Fruit fly (Drosophila melanogaster) Kc167 (cell line): ENCODE measurements around the gene Acyp.

Experiments used
- Myc ChIP-seq: fragments of >200 bp; optimal IDR thresholded peaks from 2 replicates; lab custom pipeline; 2017; ENCODE audit warnings: missing external identifiers
- Sin3A ChIP-seq: fragments of >200 bp; optimal IDR thresholded peaks from 2 replicates; lab custom pipeline; 2018; ENCODE audit warnings: missing external identifiers
- h ChIP-seq: fragments of >200 bp; optimal IDR thresholded peaks from 3 replicates; lab custom pipeline; 2018; ENCODE audit warnings: missing external identifiers
- insv ChIP-seq: fragments of >200 bp; optimal IDR thresholded peaks from 3 replicates; lab custom pipeline; 2018; ENCODE audit warnings: missing external identifiers
- psq ChIP-seq: fragments of >200 bp; optimal IDR thresholded peaks from 2 replicates; lab custom pipeline; 2017; ENCODE audit warnings: missing external identifiers
- ttk ChIP-seq: sonication (Bioruptor generic); optimal IDR thresholded peaks from 2 replicates; lab custom pipeline; 2017; ENCODE audit warnings: missing external identifiers

The Acyp gene

DNA sequence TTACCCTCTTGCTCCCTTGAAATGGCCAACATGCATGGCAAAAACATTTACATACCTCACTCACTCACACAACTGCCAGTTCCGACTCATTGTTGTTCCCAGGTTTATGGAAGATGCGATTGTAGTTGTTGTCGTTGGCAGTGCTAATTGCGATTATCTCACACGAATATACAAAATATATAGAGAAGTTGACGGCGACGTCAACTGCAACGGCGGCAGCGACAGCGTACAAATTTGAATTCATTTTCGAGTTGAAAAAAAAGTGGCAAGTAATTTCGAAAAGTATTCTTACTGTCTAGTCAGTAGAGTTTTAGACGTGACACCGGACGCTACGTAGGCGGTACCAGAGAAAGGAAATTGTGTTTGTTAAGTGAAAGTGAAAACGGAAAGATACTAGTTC is 2.5 kb downstream of the Acyp start, which contains the start of gene Ance-3:
TSS of gene Ance-3 (plus strand) at position 301 of the 400 bp plus-strand sequence.
- TF ChIP-seq insv (no peak), Myc (no peak), h (lab: Kevin White, UChicago) (no peak), Sin3A (lab: Kevin White, UChicago) (no peak), ttk (no peak), psq (lab: Kevin White, UChicago) (no peak)

dm6 chr2L:13923453-13923852 is 11.6 kb downstream of the Acyp start, which contains the start of gene Vajk1:
Gene Vajk1, minus strand, starts transcription at chr2L:13923553.
- TF ChIP-seq Sin3A (lab: Kevin White, UChicago) (no peak), h (lab: Kevin White, UChicago) (no peak), ttk (no peak), insv (no peak), psq (lab: Kevin White, UChicago) (no peak), Myc (no peak)

DNA sequence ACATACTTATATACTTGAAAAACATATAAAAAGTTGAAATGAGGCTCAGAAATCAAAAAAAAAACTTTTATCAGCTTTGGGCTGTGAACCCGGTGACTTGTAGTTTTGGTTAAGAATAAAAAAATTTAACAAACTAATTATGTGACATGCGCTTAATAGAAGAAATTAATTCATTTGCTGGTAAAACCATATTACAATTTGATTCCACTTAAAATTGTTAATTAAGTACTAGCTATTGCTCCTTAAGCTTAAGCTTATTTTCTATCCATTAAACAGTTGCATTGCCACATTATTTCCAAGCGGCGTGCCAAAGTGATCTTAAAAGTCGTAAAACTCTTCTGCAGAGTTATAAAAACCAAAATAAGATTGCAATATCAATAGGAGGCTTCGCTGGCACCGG is 12.1 kb downstream of the Acyp start:
- TF ChIP-seq h (lab: Kevin White, UChicago), result no peak
- no peak for TF ChIP-seq Sin3A (lab: Kevin White, UChicago)
- TF ChIP-seq insv, result no peak
- TF ChIP-seq Myc, result no peak
- no peak for TF ChIP-seq psq (lab: Kevin White, UChicago)

DNA sequence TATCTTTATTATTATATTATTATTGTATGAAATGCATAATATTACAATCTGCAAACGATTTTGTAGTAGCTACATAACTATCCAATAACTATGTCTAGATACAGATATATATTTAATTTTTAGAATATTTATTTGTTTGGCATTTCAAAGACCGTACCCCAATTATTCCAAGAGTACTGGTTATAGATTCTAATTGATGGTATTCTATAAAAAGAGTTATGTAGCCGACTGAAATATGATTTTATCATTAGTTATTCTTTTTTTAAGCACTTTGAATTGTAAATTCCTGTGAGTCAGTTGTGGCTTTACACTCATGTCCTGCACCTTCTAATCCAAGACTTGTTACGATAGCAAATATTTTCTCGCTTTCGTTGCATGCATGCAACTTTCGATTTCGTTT is 13.8 kb downstream of the Acyp start:
- TF ChIP-seq ttk (no peak), Myc (no peak), Sin3A (lab: Kevin White, UChicago) (no peak), insv (no peak), psq (lab: Kevin White, UChicago) (no peak), h (lab: Kevin White, UChicago) (no peak)

DNA sequence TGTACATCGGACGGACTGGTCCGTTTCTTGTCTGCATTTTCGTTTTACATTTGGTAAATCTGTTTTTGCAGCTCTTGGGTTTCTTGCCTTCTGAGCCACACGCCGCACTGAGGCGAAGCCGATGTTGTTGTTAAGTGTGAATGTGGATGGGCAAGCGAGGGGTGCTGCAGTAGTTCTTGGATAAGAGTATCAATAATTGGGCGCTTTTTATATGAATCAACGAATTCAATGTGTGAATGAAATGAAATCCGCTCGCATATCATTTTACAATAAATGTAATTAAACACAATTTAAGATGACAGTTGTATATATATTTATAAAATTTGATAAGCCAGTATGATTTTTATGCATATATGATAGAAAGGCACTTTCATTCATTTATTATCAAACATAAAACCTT is 16.6 kb downstream of the Acyp start:
- TF ChIP-seq insv, result no peak
- TF ChIP-seq Myc, result no peak
- TF ChIP-seq Sin3A (lab: Kevin White, UChicago), result no peak
- no peak for TF ChIP-seq psq (lab: Kevin White, UChicago)
- no peak for TF ChIP-seq h (lab: Kevin White, UChicago)
- no peak for TF ChIP-seq ttk

DNA sequence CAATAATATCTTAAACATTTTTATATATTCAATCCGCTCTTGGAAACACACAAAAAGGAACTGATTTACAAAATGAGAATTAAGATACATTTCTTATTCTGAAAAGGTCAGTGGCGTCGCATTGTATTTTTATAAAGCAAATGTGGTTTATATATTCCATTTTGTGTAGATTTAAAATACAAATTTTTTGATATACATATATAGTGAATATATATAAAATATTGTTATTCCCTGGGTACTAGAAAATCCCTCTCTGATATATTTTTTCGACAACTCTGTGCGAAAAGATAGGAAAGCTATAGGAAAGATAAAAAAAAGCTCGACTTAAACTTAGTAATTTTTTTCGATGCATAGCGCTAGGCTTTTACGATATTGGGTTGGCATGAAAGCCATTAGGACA is 19.4 kb downstream of the Acyp start, which contains the start of gene CG42711:
TSS of gene CG42711 (minus strand) at position 45 of the 400 bp plus-strand sequence.
- no peak for TF ChIP-seq Sin3A (lab: Kevin White, UChicago)
- no peak for TF ChIP-seq Myc
- no peak for TF ChIP-seq insv
- TF ChIP-seq h (lab: Kevin White, UChicago), result no peak
- no peak for TF ChIP-seq ttk
- no peak for TF ChIP-seq psq (lab: Kevin White, UChicago)

- TF ChIP-seq ttk (no peak), Myc (no peak), psq (lab: Kevin White, UChicago) (no peak), insv (no peak), Sin3A (lab: Kevin White, UChicago) (no peak), h (lab: Kevin White, UChicago) (no peak)
These were observed 22.7 kb downstream of the Acyp start, which contains the start of gene Vajk2 for dm6 chr2L:13934542-13935065. Gene Vajk2, minus strand, starts transcription at chr2L:13934692.

dm6 chr2L:13947476-13947875 is 35.6 kb downstream of the Acyp start, which contains the start of gene Vajk3:
Gene Vajk3, minus strand, starts transcription at chr2L:13947476.
- no peak for TF ChIP-seq Sin3A (lab: Kevin White, UChicago)
- no peak for TF ChIP-seq Myc
- no peak for TF ChIP-seq ttk
- no peak for TF ChIP-seq h (lab: Kevin White, UChicago)
- no peak for TF ChIP-seq insv
- no peak for TF ChIP-seq psq (lab: Kevin White, UChicago)

DNA sequence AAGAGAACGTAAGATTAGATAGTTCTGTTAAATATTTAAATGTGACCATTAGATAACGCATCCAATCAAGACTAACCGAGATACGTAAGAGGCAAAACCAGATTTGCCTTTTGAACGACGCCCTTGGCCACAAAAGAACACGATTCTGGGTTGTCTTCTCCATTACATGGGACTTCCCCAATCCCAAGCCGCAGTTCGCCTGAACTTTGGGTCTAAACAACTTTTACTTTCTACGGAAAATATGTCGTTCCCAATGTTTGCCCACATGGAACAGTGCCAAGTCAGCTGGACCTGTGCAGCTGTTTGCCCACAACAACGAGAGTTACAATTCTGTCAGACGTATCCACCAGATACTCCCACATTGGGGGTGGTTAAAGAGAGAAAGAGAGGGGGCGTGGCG is 37.9 kb downstream of the Acyp start:
- TF ChIP-seq Sin3A (lab: Kevin White, UChicago), result no peak
- no peak for TF ChIP-seq ttk
- TF ChIP-seq Myc, result no peak
- no peak for TF ChIP-seq psq (lab: Kevin White, UChicago)
- TF ChIP-seq insv, result no peak

DNA sequence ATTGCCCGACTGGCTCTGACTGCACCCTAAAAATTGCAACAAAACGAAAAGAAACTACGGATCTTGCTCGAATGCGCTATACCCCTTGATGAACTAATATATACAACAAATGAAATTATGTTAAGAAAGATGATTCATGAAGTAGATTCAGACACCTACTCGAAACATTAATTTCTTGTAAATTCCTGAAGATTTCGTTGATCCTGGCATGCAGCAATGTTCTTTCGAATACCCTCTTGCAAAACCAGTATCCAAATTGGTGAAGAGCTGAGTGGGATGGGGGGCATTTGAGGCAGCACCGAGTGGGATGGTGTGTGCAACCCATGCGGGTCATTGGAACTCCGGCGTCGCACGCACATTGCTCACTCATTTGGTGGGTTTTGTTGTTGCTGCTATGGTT is 43.9 kb downstream of the Acyp start:
- TF ChIP-seq Myc, result no peak
- TF ChIP-seq Sin3A (lab: Kevin White, UChicago), result no peak
- TF ChIP-seq psq (lab: Kevin White, UChicago), result no peak
- TF ChIP-seq h (lab: Kevin White, UChicago), result no peak
- TF ChIP-seq insv, result no peak
- no peak for TF ChIP-seq ttk

DNA sequence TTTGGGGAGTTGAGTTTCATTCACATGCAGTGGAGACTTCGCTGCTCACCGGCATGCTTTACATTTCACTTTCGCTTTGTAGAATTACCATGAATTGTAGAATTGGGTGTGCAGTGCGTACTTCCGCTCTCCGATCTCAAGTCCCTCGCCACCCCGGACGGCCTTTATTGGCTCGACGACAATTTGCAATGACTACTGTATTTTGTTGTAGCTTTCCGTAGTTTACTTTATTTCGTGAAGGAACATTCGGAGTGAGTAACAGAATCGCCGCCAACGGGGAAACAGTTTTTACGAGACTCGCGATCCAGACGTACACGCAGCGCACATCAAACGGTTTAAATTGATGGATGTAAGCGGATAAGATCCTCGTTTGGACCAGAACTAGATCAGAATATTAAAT is 45.4 kb downstream of the Acyp start, which contains the start of gene NimA:
TSS of gene NimA (plus strand) at position 301 of the 400 bp plus-strand sequence.
- TF ChIP-seq psq (lab: Kevin White, UChicago), result no peak
- no peak for TF ChIP-seq ttk
- TF ChIP-seq Sin3A (lab: Kevin White, UChicago), result no peak
- no peak for TF ChIP-seq h (lab: Kevin White, UChicago)
- TF ChIP-seq insv, result no peak
- no peak for TF ChIP-seq Myc

dm6 chr2L:13960399-13960798 is 48.5 kb downstream of the Acyp start:
- TF ChIP-seq psq (lab: Kevin White, UChicago) (no peak), Sin3A (lab: Kevin White, UChicago) (no peak), Myc (no peak), insv (no peak), h (lab: Kevin White, UChicago) (no peak), ttk (no peak)
